Fruit fly (Drosophila melanogaster): ENCODE results near the gene Top2.

dm6 chr2L:19430343-19430742, 22.9 kb downstream of the Top2 start, which contains the start of gene RtcB:
- TF ChIP-seq rn (GFP tag; IDR thresholded peaks at IDR 0.05): no peak
- TF ChIP-seq CG13204 (GFP tag; optimal IDR thresholded peaks at IDR 0.05): no peak
- no peak for TF ChIP-seq CG17806 (tag; optimal IDR thresholded peaks at IDR 0.05)
- no peak for TF ChIP-seq EcR (GFP tag; optimal IDR thresholded peaks at IDR 0.05)
- no peak for TF ChIP-seq CG8301 (tag; optimal IDR thresholded peaks at IDR 0.05)

Data from whole organism, pupa.